Fruit fly (Drosophila melanogaster): Measurements from ENCODE around the gene Cyp28c1.

Cyp28c1 gene

DNA sequence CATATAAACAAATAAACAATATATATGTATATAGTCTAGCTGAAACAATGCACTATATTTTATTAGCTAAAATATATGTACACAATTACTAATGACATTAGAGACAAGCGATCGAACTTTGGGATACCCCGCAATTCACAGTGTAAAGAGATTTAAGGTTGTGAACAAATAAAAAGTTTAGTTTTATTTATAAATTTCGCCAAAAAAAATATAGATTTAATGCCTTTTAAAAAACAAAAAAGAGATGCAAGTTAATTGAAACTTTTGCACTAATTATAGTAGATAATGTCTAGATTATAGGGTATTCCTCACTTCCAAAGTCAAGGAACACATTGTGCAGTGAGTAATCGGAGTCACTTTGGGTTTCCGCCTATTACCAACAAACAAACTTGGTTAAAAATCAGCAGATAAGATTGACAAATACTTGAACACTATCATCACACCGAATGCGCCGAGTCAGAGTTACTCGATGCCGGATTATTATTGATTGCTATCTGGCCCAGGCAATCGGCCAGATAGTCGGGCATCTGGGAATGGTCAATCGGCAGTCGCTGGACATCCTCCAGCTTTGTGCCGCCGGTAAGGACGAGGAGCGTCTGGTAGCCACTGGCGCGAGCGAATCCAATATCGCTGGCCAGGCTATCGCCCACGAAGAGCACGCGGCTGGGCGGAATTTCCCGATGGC, 35.9 kb downstream of the Cyp28c1 start:
- no peak for TF ChIP-seq eg (GFP tag; IDR thresholded peaks at IDR 0.05)
- peak; percentile 34 for TF ChIP-seq Eip78C (GFP tag)

DNA sequence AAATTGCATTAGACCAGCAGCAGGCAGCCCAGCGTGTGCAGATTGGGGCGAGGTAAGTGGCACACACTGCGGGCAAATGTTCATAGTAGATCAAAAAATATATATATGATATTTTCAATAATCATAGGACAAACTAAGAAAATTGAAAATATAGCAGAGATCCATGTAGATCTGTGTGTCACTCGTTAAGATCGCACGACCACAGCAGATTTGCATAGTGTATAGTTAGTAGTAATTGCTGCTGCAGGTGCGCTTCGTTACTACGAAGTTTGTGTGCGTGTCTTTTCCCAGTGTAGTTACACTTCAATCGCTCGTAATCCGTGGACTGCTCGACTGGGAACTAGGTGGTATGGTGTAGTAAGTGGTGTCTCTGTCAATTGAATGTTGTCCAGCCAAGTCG, 37.8 kb downstream of the Cyp28c1 start, which contains the start of gene CG10352:
Gene CG10352 (minus strand): TSS at position 4 of the 400 bp plus-strand sequence.
- TF ChIP-seq CG10669 (GFP tag; optimal IDR thresholded peaks at IDR 0.05), result no peak
- peak; percentile 45 for TF ChIP-seq CG8119 (GFP tag; IDR thresholded peaks at IDR 0.05)
- TF ChIP-seq Ets96B (tag; optimal IDR thresholded peaks at IDR 0.05), result no peak
- TF ChIP-seq vri (GFP tag; optimal IDR thresholded peaks at IDR 0.05), result no peak
- peak; percentile 16; the same call in 1 of the 2 replicates for TF ChIP-seq Gug (GFP tag; IDR thresholded peaks at IDR 0.05)
- peak; percentile 18 for TF ChIP-seq Eip78C (GFP tag)
- peak; percentile 57 for TF ChIP-seq CG15336 (GFP tag; IDR thresholded peaks at IDR 0.05)
- no peak for TF ChIP-seq Hr39 (GFP tag; optimal IDR thresholded peaks at IDR 0.05)
- peak; percentile 12 for TF ChIP-seq Hr4 (GFP tag; optimal IDR thresholded peaks at IDR 0.05)
- TF ChIP-seq CG16779 (tag; optimal IDR thresholded peaks at IDR 0.05), result no peak
- no peak for TF ChIP-seq CG8319 (GFP tag; optimal IDR thresholded peaks at IDR 0.05)
- TF ChIP-seq Hr38 (GFP tag; optimal IDR thresholded peaks at IDR 0.05), result no peak
- 0 out of 3 replicates have a peak, but pooled peaks have one; percentile 42 for TF ChIP-seq CG6163 (GFP tag; IDR thresholded peaks at IDR 0.05)
- TF ChIP-seq CG8632 (GFP tag; optimal IDR thresholded peaks at IDR 0.05), result no peak
- TF ChIP-seq CG31627 (GFP tag; optimal IDR thresholded peaks at IDR 0.05), result no peak

DNA sequence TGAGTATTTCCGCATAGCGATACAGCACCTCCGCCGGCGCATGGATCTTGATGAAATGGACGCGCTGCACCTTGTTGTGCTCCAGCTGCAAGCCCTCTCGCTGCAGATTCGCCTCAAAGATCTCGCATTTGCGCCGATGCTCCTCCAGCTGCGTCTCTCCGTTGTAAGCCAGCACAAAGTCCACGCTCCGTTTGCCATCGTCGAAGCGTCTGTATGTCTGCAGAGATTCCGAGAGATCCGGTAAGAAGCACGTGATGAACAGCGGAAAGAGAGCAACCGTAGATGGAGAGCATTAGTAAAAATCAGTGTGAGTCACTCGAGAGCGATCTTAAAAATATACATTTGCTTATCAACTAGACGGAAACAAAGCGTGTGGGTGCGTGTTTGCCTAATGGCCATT, 42.3 kb downstream of the Cyp28c1 start:
- TF ChIP-seq net (GFP tag; optimal IDR thresholded peaks at IDR 0.05) (no peak), CG6276 (GFP tag; optimal IDR thresholded peaks at IDR 0.05) (peak; percentile 5), CG6808 (GFP tag; optimal IDR thresholded peaks at IDR 0.05) (peak; percentile 44), Eip93F (GFP tag; optimal IDR thresholded peaks at IDR 0.05) (no peak), CG3919 (GFP tag; optimal IDR thresholded peaks at IDR 0.05) (no peak), Ets96B (tag; optimal IDR thresholded peaks at IDR 0.05) (no peak), eg (GFP tag; IDR thresholded peaks at IDR 0.05) (no peak), ss (GFP tag; optimal IDR thresholded peaks at IDR 0.05) (peak; percentile 44 to 58), CG10669 (GFP tag; optimal IDR thresholded peaks at IDR 0.05) (no peak)

DNA sequence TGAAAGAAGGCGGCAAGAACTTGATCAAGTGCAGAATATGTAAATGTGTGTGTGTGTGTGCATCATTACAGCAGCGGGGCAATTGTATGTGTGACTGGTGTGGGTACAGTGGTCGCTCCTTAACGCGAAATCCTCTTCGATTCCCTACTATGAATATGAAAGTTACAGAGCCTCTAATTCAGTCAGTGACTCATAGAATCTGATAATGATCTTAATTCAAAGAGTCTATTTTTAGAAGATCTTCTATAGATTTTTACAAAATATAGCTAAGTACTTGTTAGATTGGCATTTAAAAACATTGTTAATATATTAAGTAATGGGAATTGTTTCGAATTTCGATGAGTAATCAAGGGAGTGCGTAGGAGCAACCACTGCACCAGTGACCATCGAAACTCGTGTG, 43.0 kb downstream of the Cyp28c1 start:
- TF ChIP-seq Hr4 (GFP tag; optimal IDR thresholded peaks at IDR 0.05) (peak; percentile 25), pdm3 (GFP tag; optimal IDR thresholded peaks at IDR 0.05) (peak; percentile 31), CG6792 (GFP tag; optimal IDR thresholded peaks at IDR 0.05) (peak; percentile 25), CG8632 (GFP tag; optimal IDR thresholded peaks at IDR 0.05) (no peak), CG3032 (tag; optimal IDR thresholded peaks at IDR 0.05) (peak; percentile 22), Eip78C (GFP tag) (peak; percentile 81), svp (GFP tag) (peak; percentile 44), Hr39 (GFP tag; optimal IDR thresholded peaks at IDR 0.05) (no peak), Ets21C (GFP tag; optimal IDR thresholded peaks at IDR 0.05) (no peak), CG8119 (GFP tag; IDR thresholded peaks at IDR 0.05) (0 out of 3 replicates have a peak, but pooled peaks have one; percentile 30), fd59A (GFP tag; optimal IDR thresholded peaks at IDR 0.05) (no peak), topi (GFP tag; optimal IDR thresholded peaks at IDR 0.05) (no peak), CG8319 (GFP tag; optimal IDR thresholded peaks at IDR 0.05) (no peak), CG10631 (GFP tag; optimal IDR thresholded peaks at IDR 0.05) (peak; percentile 19), Smox (GFP tag; optimal IDR thresholded peaks at IDR 0.05) (no peak), CG9139 (GFP tag; optimal IDR thresholded peaks at IDR 0.05) (no peak), CG10669 (GFP tag; optimal IDR thresholded peaks at IDR 0.05) (peak; percentile 36), CG3919 (GFP tag; optimal IDR thresholded peaks at IDR 0.05) (peak; percentile 42), Eip75B (GFP tag; optimal IDR thresholded peaks at IDR 0.05) (no peak), CG6808 (GFP tag; optimal IDR thresholded peaks at IDR 0.05) (no peak), CG6163 (GFP tag; IDR thresholded peaks at IDR 0.05) (no peak), eg (GFP tag; IDR thresholded peaks at IDR 0.05) (peak; percentile 35; the same call in 1 of the 3 replicates), achi (GFP tag; optimal IDR thresholded peaks at IDR 0.05) (peak; percentile 10), CG32006 (GFP tag; optimal IDR thresholded peaks at IDR 0.05) (peak; percentile 49), Ets96B (tag; optimal IDR thresholded peaks at IDR 0.05) (peak; percentile 16), Hr38 (GFP tag; optimal IDR thresholded peaks at IDR 0.05) (no peak), OdsH (GFP tag; optimal IDR thresholded peaks at IDR 0.05) (peak; percentile 33)
